Fruit fly (Drosophila melanogaster): ENCODE measurements around the gene mid.

The mid gene

dm6 chr2L:5425341-5425740 lies 36.1 kb upstream of the mid start (continued):
- peak; percentile 46 for TF ChIP-seq CG12236 (GFP tag; optimal IDR thresholded peaks at IDR 0.05)
- peak; percentile 73 for TF ChIP-seq CG11504 (tag; optimal IDR thresholded peaks at IDR 0.05)
- peak; percentile 54 for TF ChIP-seq ems (GFP tag; optimal IDR thresholded peaks at IDR 0.05)
- TF ChIP-seq CG17385 (GFP tag; optimal IDR thresholded peaks at IDR 0.05), result peak; percentile 37
- peak; percentile 44 for TF ChIP-seq tio (GFP tag; optimal IDR thresholded peaks at IDR 0.05)
- TF ChIP-seq Sox102F (GFP tag; optimal IDR thresholded peaks at IDR 0.05), result peak; percentile 75
- TF ChIP-seq CG12104 (GFP tag; optimal IDR thresholded peaks at IDR 0.05), result peak; percentile 6
- TF ChIP-seq Camta (GFP tag; optimal IDR thresholded peaks at IDR 0.05), result peak; percentile 29
- no peak for TF ChIP-seq sc (optimal IDR thresholded peaks at IDR 0.05)
- peak; percentile 49 for TF ChIP-seq sc (GFP tag; optimal IDR thresholded peaks at IDR 0.05)
- peak; percentile 17 for TF ChIP-seq CG1233 (GFP tag; optimal IDR thresholded peaks at IDR 0.05)
- TF ChIP-seq ham (GFP tag; IDR thresholded peaks at IDR 0.05), result no peak
- peak; percentile 64 for TF ChIP-seq CG7839 (tag; optimal IDR thresholded peaks at IDR 0.05)
- no peak for TF ChIP-seq CG8765 (GFP tag; IDR thresholded peaks at IDR 0.05)
- TF ChIP-seq nau (GFP tag; optimal IDR thresholded peaks at IDR 0.05), result no peak
- no peak for TF ChIP-seq D (optimal IDR thresholded peaks at IDR 0.05)
- TF ChIP-seq D (GFP tag; optimal IDR thresholded peaks at IDR 0.05), result peak; percentile 65
- TF ChIP-seq CG4707 (GFP tag; optimal IDR thresholded peaks at IDR 0.05), result no peak
- TF ChIP-seq CG13775 (GFP tag; optimal IDR thresholded peaks at IDR 0.05), result peak; percentile 27

- TF ChIP-seq zfh2 (GFP tag; optimal IDR thresholded peaks at IDR 0.05) (no peak), CG12236 (GFP tag; optimal IDR thresholded peaks at IDR 0.05) (no peak), peb (GFP tag; IDR thresholded peaks at IDR 0.05) (no peak), ash1 (GFP tag; optimal IDR thresholded peaks at IDR 0.05) (no peak), usp (GFP tag; optimal IDR thresholded peaks at IDR 0.05) (no peak), CG11504 (tag; optimal IDR thresholded peaks at IDR 0.05) (peak; percentile 48), CG1792 (GFP tag; optimal IDR thresholded peaks at IDR 0.05) (no peak), Sox102F (GFP tag; optimal IDR thresholded peaks at IDR 0.05) (peak; percentile 56), CTCF (GFP tag; optimal IDR thresholded peaks at IDR 0.05) (no peak), Lim3 (GFP tag; IDR thresholded peaks at IDR 0.05) (no peak), CG7786 (GFP tag; optimal IDR thresholded peaks at IDR 0.05) (no peak), CG6175 (GFP tag; IDR thresholded peaks at IDR 0.05) (no peak), Dek (tag; optimal IDR thresholded peaks at IDR 0.05) (no peak), jumu (GFP tag; optimal IDR thresholded peaks at IDR 0.05) (no peak), CG3726 (GFP tag; IDR thresholded peaks at IDR 0.05) (no peak), ken (GFP tag; IDR thresholded peaks at IDR 0.05) (0 out of 3 replicates have a peak, but pooled peaks have one; percentile 26), Lpt (GFP tag; optimal IDR thresholded peaks at IDR 0.05) (no peak), da (GFP tag; optimal IDR thresholded peaks at IDR 0.05) (no peak), pfk (GFP tag; optimal IDR thresholded peaks at IDR 0.05) (no peak), nerfin-2 (GFP tag; IDR thresholded peaks at IDR 0.05; ENCODE audit: partially characterized antibody) (no peak), Dfd (GFP tag; optimal IDR thresholded peaks at IDR 0.05) (no peak), Rx (GFP tag; IDR thresholded peaks at IDR 0.05) (no peak), onecut (GFP tag; IDR thresholded peaks at IDR 0.05) (0 out of 2 replicates have a peak, but pooled peaks have one; percentile 10), wdn (GFP tag; IDR thresholded peaks at IDR 0.05) (no peak), CG11093 (GFP tag; IDR thresholded peaks at IDR 0.05) (no peak), sqz (GFP tag; optimal IDR thresholded peaks at IDR 0.05) (no peak), cato (GFP tag; optimal IDR thresholded peaks at IDR 0.05; ENCODE audit: borderline replicate concordance) (no peak), CG15514 (GFP tag; optimal IDR thresholded peaks at IDR 0.05) (no peak), sob (GFP tag; IDR thresholded peaks at IDR 0.05) (no peak), CG14050 (GFP tag; IDR thresholded peaks at IDR 0.05) (no peak), CG6689 (GFP tag; IDR thresholded peaks at IDR 0.05) (no peak), CG1024 (GFP tag; IDR thresholded peaks at IDR 0.05) (no peak), CG10959 (GFP tag; IDR thresholded peaks at IDR 0.05) (0 out of 2 replicates have a peak, but pooled peaks have one; percentile 27), stc (GFP tag; IDR thresholded peaks at IDR 0.05) (peak; percentile 52; the same call in 1 of the 2 replicates), CG16815 (GFP tag; optimal IDR thresholded peaks at IDR 0.05) (peak; percentile 19)
These were observed 34.4 kb upstream of the mid start for dm6 chr2L:5426843-5427540.

All from whole organism, embryonic.